Fruit fly (Drosophila melanogaster) whole organism, embryonic: Measurements from ENCODE around the gene RpS28b.
A peak's percentile ranks its signal among the peaks of the same experiment; 100 is the strongest.

Experiments used
- BEAF-32 ChIP-seq: fragments of 200-800 bp; sonication (Bioruptor generic); optimal IDR thresholded peaks from 3 replicates; lab custom pipeline; 2017; ENCODE audit warnings: missing biosample characterization, missing genetic modification characterization, mild to moderate bottlenecking, moderate library complexity, missing genetic modification reagents
- Blimp-1 ChIP-seq: fragments of 200-800 bp; sonication (Bioruptor generic); optimal IDR thresholded peaks from 3 replicates; lab custom pipeline; 2018; ENCODE audit warnings: missing biosample characterization, missing genetic modification characterization, mild to moderate bottlenecking, moderate library complexity, missing genetic modification reagents
- CG10209 ChIP-seq: fragments of 200-800 bp; sonication (Bioruptor generic); optimal IDR thresholded peaks from 3 replicates; lab custom pipeline; 2017; ENCODE audit warnings: missing biosample characterization, mild to moderate bottlenecking, missing genetic modification characterization, missing genetic modification reagents
- CG10565 ChIP-seq: fragments of 200-800 bp; sonication (Bioruptor generic); optimal IDR thresholded peaks from 3 replicates; lab custom pipeline; 2016; ENCODE audit warnings: missing biosample characterization, mild to moderate bottlenecking, missing genetic modification characterization
- CG10959 ChIP-seq: fragments of 200-800 bp; sonication (Bioruptor generic); IDR thresholded peaks from 2 replicates; pipeline ENCODE4 v1.3.6; 2022; ENCODE audit warnings: missing biosample characterization, missing genetic modification characterization
- CG11247 ChIP-seq: fragments of 200-800 bp; sonication (Bioruptor generic); IDR thresholded peaks from 2 replicates; pipeline ENCODE4 v1.3.6; 2022; ENCODE audit warnings: missing biosample characterization, missing genetic modification characterization
- CG11456 ChIP-seq: fragments of 200-800 bp; sonication (Bioruptor generic); IDR thresholded peaks from 3 replicates; pipeline ENCODE4 v1.3.6; 2022; ENCODE audit warnings: missing biosample characterization, missing genetic modification characterization
- CG11695 ChIP-seq: fragments of 200-800 bp; sonication (Bioruptor generic); IDR thresholded peaks from 3 replicates; pipeline ENCODE4 v1.3.6; 2022; ENCODE audit warnings: missing biosample characterization, missing genetic modification characterization
- CG13894 ChIP-seq: fragments of 200-800 bp; sonication (Bioruptor generic); optimal IDR thresholded peaks from 3 replicates; lab custom pipeline; 2018; ENCODE audit warnings: missing biosample characterization, mild to moderate bottlenecking, missing genetic modification characterization, moderate library complexity
- CG17912 ChIP-seq: fragments of 200-800 bp; sonication (Bioruptor generic); optimal IDR thresholded peaks from 2 replicates; lab custom pipeline; 2018; ENCODE audit warnings: missing biosample characterization, mild to moderate bottlenecking, missing genetic modification characterization
- CG18619 ChIP-seq: fragments of 200-800 bp; sonication (Bioruptor generic); optimal IDR thresholded peaks from 3 replicates; lab custom pipeline; 2017; ENCODE audit warnings: missing biosample characterization, mild to moderate bottlenecking, missing genetic modification characterization
- CG2116 ChIP-seq: fragments of 200-800 bp; sonication (Bioruptor generic); optimal IDR thresholded peaks from 3 replicates; lab custom pipeline; 2018; ENCODE audit warnings: missing biosample characterization, mild to moderate bottlenecking, missing genetic modification characterization
- CG2129 ChIP-seq: fragments of 200-800 bp; sonication (Bioruptor generic); IDR thresholded peaks from 2 replicates; pipeline ENCODE4 v1.3.6; 2022; ENCODE audit warnings: missing biosample characterization, missing genetic modification characterization; ENCODE audit not compliant: partially characterized antibody
- CG30431 ChIP-seq: fragments of 200-800 bp; sonication (Bioruptor generic); optimal IDR thresholded peaks from 2 replicates; lab custom pipeline; 2017; ENCODE audit warnings: missing biosample characterization, missing genetic modification characterization
- CG32767 ChIP-seq: fragments of 200-800 bp; sonication (Bioruptor generic); IDR thresholded peaks from 2 replicates; pipeline ENCODE4 v1.3.6; 2022; ENCODE audit warnings: missing biosample characterization, missing genetic modification characterization
- CG33557 ChIP-seq: fragments of 200-800 bp; sonication (Bioruptor generic); optimal IDR thresholded peaks from 2 replicates; lab custom pipeline; 2019; ENCODE audit warnings: missing biosample characterization, mild to moderate bottlenecking, missing genetic modification characterization, moderate library complexity
- CG5180 ChIP-seq: fragments of 200-800 bp; sonication (Bioruptor generic); optimal IDR thresholded peaks from 3 replicates; lab custom pipeline; 2017; ENCODE audit warnings: missing biosample characterization, missing genetic modification characterization, mild to moderate bottlenecking, moderate library complexity, missing genetic modification reagents
- CG6175 ChIP-seq: fragments of 200-800 bp; sonication (Bioruptor generic); IDR thresholded peaks from 3 replicates; pipeline ENCODE4 v1.3.6; 2022; ENCODE audit warnings: missing biosample characterization, missing genetic modification characterization
- CG6791 ChIP-seq: fragments of 200-800 bp; sonication (Bioruptor generic); IDR thresholded peaks from 3 replicates; pipeline ENCODE4 v1.3.6; 2022; ENCODE audit warnings: missing biosample characterization, missing genetic modification characterization; ENCODE audit not compliant: partially characterized antibody
- CG7271 ChIP-seq: fragments of 200-800 bp; sonication (Bioruptor generic); optimal IDR thresholded peaks from 2 replicates; lab custom pipeline; 2018; ENCODE audit warnings: missing biosample characterization, mild to moderate bottlenecking, missing genetic modification characterization, moderate library complexity
- CG7745 ChIP-seq: fragments of 200-800 bp; sonication (Bioruptor generic); optimal IDR thresholded peaks from 2 replicates; lab custom pipeline; 2018; ENCODE audit warnings: missing biosample characterization, mild to moderate bottlenecking, missing genetic modification characterization, moderate library complexity
- CG8089 ChIP-seq: fragments of 200-800 bp; sonication (Bioruptor generic); optimal IDR thresholded peaks from 3 replicates; lab custom pipeline; 2016; ENCODE audit warnings: missing biosample characterization, missing genetic modification characterization
- CG8281 ChIP-seq: fragments of 200-800 bp; sonication (Bioruptor generic); optimal IDR thresholded peaks from 2 replicates; lab custom pipeline; 2018; ENCODE audit warnings: missing biosample characterization, mild to moderate bottlenecking, missing genetic modification characterization, moderate library complexity
- CG8388 ChIP-seq: fragments of 200-800 bp; sonication (Bioruptor generic); optimal IDR thresholded peaks from 2 replicates; lab custom pipeline; 2019; ENCODE audit warnings: missing biosample characterization, mild to moderate bottlenecking, missing genetic modification characterization, moderate library complexity
- CTCF ChIP-seq: fragments of 200-800 bp; sonication (Bioruptor generic); optimal IDR thresholded peaks from 2 replicates; lab custom pipeline; 2017; ENCODE audit warnings: missing biosample characterization, mild to moderate bottlenecking, missing genetic modification characterization, moderate library complexity
- Deaf1 ChIP-seq: fragments of 200-800 bp; optimal IDR thresholded peaks from 3 replicates; lab custom pipeline; 2019; ENCODE audit warnings: missing biosample characterization, mild to moderate bottlenecking, missing genetic modification characterization, moderate library complexity
- E2f2 ChIP-seq: fragments of 200-800 bp; sonication (Bioruptor generic); IDR thresholded peaks from 2 replicates; pipeline ENCODE4 v1.3.6; 2022; ENCODE audit warnings: missing biosample characterization, missing genetic modification characterization
- Eip74EF ChIP-seq, 2 experiments: fragments of 200-800 bp in 1 of 2; fragments of >200 bp in 1 of 2; sonication (Bioruptor generic) in 1 of 2; optimal IDR thresholded peaks; 2 replicates each; lab custom pipeline; 2017 to 2019; ENCODE audit warnings: missing biosample characterization in 2 of 2, missing genetic modification characterization in 2 of 2, mild to moderate bottlenecking in 1 of 2, moderate library complexity in 1 of 2
- Fer1 ChIP-seq: fragments of 200-800 bp; sonication (Bioruptor generic); optimal IDR thresholded peaks from 2 replicates; lab custom pipeline; 2017; ENCODE audit warnings: missing biosample characterization, mild to moderate bottlenecking, missing genetic modification characterization
- H15 ChIP-seq: fragments of 200-800 bp; sonication (Bioruptor generic); IDR thresholded peaks from 3 replicates; pipeline ENCODE4 v1.3.6; 2022; ENCODE audit warnings: missing biosample characterization, missing genetic modification characterization
- Hmr ChIP-seq: fragments of 200-800 bp; sonication (Bioruptor generic); optimal IDR thresholded peaks from 3 replicates; lab custom pipeline; 2017; ENCODE audit warnings: mild to moderate bottlenecking, missing biosample characterization, missing genetic modification reagents, missing genetic modification characterization
- MBD-R2 ChIP-seq: fragments of 200-800 bp; sonication (Bioruptor generic); IDR thresholded peaks from 2 replicates; pipeline ENCODE4 v1.3.6; 2022; ENCODE audit warnings: missing biosample characterization, missing genetic modification characterization
- Meics ChIP-seq: fragments of 200-800 bp; sonication (Bioruptor generic); optimal IDR thresholded peaks from 2 replicates; lab custom pipeline; 2017; ENCODE audit warnings: missing biosample characterization, mild to moderate bottlenecking, missing genetic modification characterization
- NK7.1 ChIP-seq: fragments of 200-800 bp; sonication (Bioruptor generic); optimal IDR thresholded peaks from 3 replicates; lab custom pipeline; 2016; ENCODE audit warnings: missing biosample characterization, missing genetic modification characterization
- NfI ChIP-seq: fragments of 200-800 bp; sonication (Bioruptor generic); optimal IDR thresholded peaks from 3 replicates; lab custom pipeline; 2018; ENCODE audit warnings: missing biosample characterization, mild to moderate bottlenecking, missing genetic modification characterization, moderate library complexity
- al ChIP-seq: fragments of 200-800 bp; sonication (Bioruptor generic); IDR thresholded peaks from 2 replicates; pipeline ENCODE4 v1.3.6; 2022; ENCODE audit warnings: missing biosample characterization, missing genetic modification characterization
- ato ChIP-seq: fragments of 200-800 bp; sonication (Bioruptor generic); IDR thresholded peaks from 2 replicates; pipeline ENCODE4 v1.3.6; 2022; ENCODE audit warnings: missing biosample characterization, missing genetic modification characterization; ENCODE audit not compliant: partially characterized antibody
- bcd ChIP-seq: fragments of 200-800 bp; sonication (Bioruptor generic); optimal IDR thresholded peaks from 2 replicates; lab custom pipeline; 2017; ENCODE audit warnings: missing biosample characterization, mild to moderate bottlenecking, missing genetic modification characterization
- dmrt99B ChIP-seq: fragments of 200-800 bp; sonication (Bioruptor generic); optimal IDR thresholded peaks from 2 replicates; lab custom pipeline; 2018; ENCODE audit warnings: missing biosample characterization, mild to moderate bottlenecking, missing genetic modification characterization, moderate library complexity
- dysf ChIP-seq: fragments of 200-800 bp; sonication (Bioruptor generic); IDR thresholded peaks from 3 replicates; pipeline ENCODE4 v1.3.6; 2022; ENCODE audit warnings: missing biosample characterization, missing genetic modification characterization
- gcm ChIP-seq: fragments of 200-800 bp; sonication (Bioruptor generic); optimal IDR thresholded peaks from 2 replicates; lab custom pipeline; 2019; ENCODE audit warnings: missing biosample characterization, mild to moderate bottlenecking, missing genetic modification characterization, moderate library complexity
- grn ChIP-seq: fragments of 200-800 bp; sonication (Bioruptor generic); optimal IDR thresholded peaks from 3 replicates; lab custom pipeline; 2017; ENCODE audit warnings: missing biosample characterization, missing genetic modification characterization
- nau ChIP-seq: fragments of 200-800 bp; sonication (Bioruptor generic); optimal IDR thresholded peaks from 3 replicates; lab custom pipeline; 2017; ENCODE audit warnings: missing biosample characterization, mild to moderate bottlenecking, missing genetic modification characterization, missing genetic modification reagents
- prd ChIP-seq, 3 experiments: fragments of >200 bp in 2 of 3; fragments of 200-800 bp in 1 of 3; sonication (Bioruptor generic) in 1 of 3; optimal IDR thresholded peaks in 2 of 3; IDR thresholded peaks in 1 of 3; 2 replicates in 2 of 3; 3 replicates in 1 of 3; pipeline versions ENCODE4 v1.3.6 to Lab custom; 2017 to 2022; ENCODE audit warnings: missing biosample characterization in 1 of 3, missing genetic modification characterization in 1 of 3
- schlank ChIP-seq: fragments of 200-800 bp; sonication (Bioruptor generic); optimal IDR thresholded peaks from 2 replicates; lab custom pipeline; 2018; ENCODE audit warnings: missing biosample characterization, mild to moderate bottlenecking, missing genetic modification characterization
- stwl ChIP-seq: fragments of 200-800 bp; sonication (Bioruptor generic); optimal IDR thresholded peaks from 3 replicates; lab custom pipeline; 2018; ENCODE audit warnings: missing biosample characterization, mild to moderate bottlenecking, missing genetic modification characterization, moderate library complexity
- tgo ChIP-seq: fragments of 200-800 bp; sonication (Bioruptor generic); IDR thresholded peaks from 3 replicates; pipeline ENCODE4 v1.3.6; 2022; ENCODE audit warnings: missing biosample characterization, missing genetic modification characterization
- unc-4 ChIP-seq: fragments of 200-800 bp; sonication (Bioruptor generic); IDR thresholded peaks from 2 replicates; pipeline ENCODE4 v1.3.6; 2022; ENCODE audit warnings: missing biosample characterization, missing genetic modification characterization; ENCODE audit not compliant: partially characterized antibody
- wor ChIP-seq: fragments of 200-800 bp; sonication (Bioruptor generic); IDR thresholded peaks from 2 replicates; pipeline ENCODE4 v1.3.6; 2022; ENCODE audit warnings: missing biosample characterization, missing genetic modification characterization

Gene RpS28b

DNA sequence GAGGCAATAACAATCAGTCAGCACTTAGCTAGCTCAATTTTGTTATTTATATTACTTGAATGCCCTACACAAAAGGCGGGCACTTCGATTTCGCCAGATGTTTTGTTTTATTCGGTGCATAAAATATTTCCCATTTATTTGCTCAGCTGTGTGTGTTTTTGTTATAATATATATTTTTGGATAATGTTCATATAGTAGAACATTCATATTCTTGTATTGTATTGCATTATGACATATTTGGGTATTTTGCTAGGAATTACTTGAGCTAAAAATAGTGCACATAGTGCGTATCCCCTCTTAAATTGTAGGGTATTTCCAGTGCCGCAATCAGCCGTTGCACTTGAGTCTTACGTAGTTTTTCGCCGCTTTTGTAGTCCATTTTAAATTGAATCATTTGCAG is 35.5 kb downstream of the RpS28b start (continued):
- TF ChIP-seq BEAF-32 (GFP tag; lab: Kevin White, UChicago) (no peak), CG11247 (GFP tag; lab: Robert Waterston, UW) (no peak), CG6791 (no peak), CG30431 (GFP tag; lab: Kevin White, UChicago) (no peak), CG8089 (GFP tag; lab: Kevin White, UChicago) (no peak), CG8281 (no peak), CG13894 (tag; lab: Kevin White, UChicago) (peak; percentile 13), CG32767 (GFP tag; lab: Robert Waterston, UW) (no peak), Blimp-1 (GFP tag; lab: Kevin White, UChicago) (peak; percentile 43), Eip74EF (GFP tag; optimal IDR thresholded peaks at IDR 0.05; lab: Kevin White, UChicago) (peak in 1 of 2 experiments; percentile 45), Hmr (GFP tag; lab: Kevin White, UChicago) (peak; percentile 30), unc-4 (GFP tag; lab: Robert Waterston, UW) (no peak), CG5180 (GFP tag; lab: Kevin White, UChicago) (peak; percentile 4), CG10565 (no peak), CTCF (GFP tag; lab: Kevin White, UChicago) (no peak), wor (GFP tag; lab: Robert Waterston, UW) (no peak), CG7271 (tag; lab: Kevin White, UChicago) (no peak), Deaf1 (tag; lab: Kevin White, UChicago) (peak; percentile 3), Fer1 (GFP tag; lab: Kevin White, UChicago) (peak; percentile 63), schlank (tag; lab: Kevin White, UChicago) (no peak), NK7.1 (no peak), CG8388 (GFP tag; lab: Kevin White, UChicago) (peak; percentile 37), tgo (GFP tag; lab: Robert Waterston, UW) (peak; percentile 20; the same call in 1 of the 3 replicates), CG10959 (GFP tag; lab: Robert Waterston, UW) (no peak), nau (peak; percentile 4), ato (GFP tag; lab: Robert Waterston, UW) (no peak), bcd (GFP tag; lab: Kevin White, UChicago) (peak; percentile 48), prd (optimal IDR thresholded peaks at IDR 0.05; lab: Kevin White, UChicago) (no peak), prd (GFP tag; IDR thresholded peaks at IDR 0.05; lab: Robert Waterston, UW) (peak; percentile 50; the same call in 2 of the 3 replicates), CG11695 (GFP tag; lab: Robert Waterston, UW) (peak; percentile 54; the same call in 2 of the 3 replicates), dysf (peak; percentile 67), Meics (peak; percentile 53), CG18619 (GFP tag; lab: Kevin White, UChicago) (peak; percentile 47), NfI (peak; percentile 34), CG17912 (GFP tag; lab: Kevin White, UChicago) (no peak), MBD-R2 (GFP tag; lab: Robert Waterston, UW) (peak; percentile 18; the same call in 1 of the 2 replicates), CG2129 (GFP tag; lab: Robert Waterston, UW) (no peak), CG11456 (GFP tag; lab: Robert Waterston, UW) (no peak), al (GFP tag; lab: Robert Waterston, UW) (no peak), CG2116 (GFP tag; lab: Kevin White, UChicago) (no peak), CG33557 (GFP tag; lab: Kevin White, UChicago) (no peak), gcm (GFP tag; lab: Kevin White, UChicago) (peak; percentile 44), stwl (tag; lab: Kevin White, UChicago) (no peak), E2f2 (GFP tag; lab: Robert Waterston, UW) (no peak), CG10209 (GFP tag; lab: Kevin White, UChicago) (peak; percentile 58), H15 (0 out of 3 replicates have a peak, but pooled peaks have one; percentile 43), CG6175 (GFP tag; lab: Robert Waterston, UW) (no peak), grn (GFP tag; lab: Kevin White, UChicago) (no peak), dmrt99B (peak; percentile 72), CG7745 (tag; lab: Kevin White, UChicago) (no peak)
